Fruit fly (Drosophila melanogaster): ENCODE data around the gene ChAT.

Gene ChAT

DNA sequence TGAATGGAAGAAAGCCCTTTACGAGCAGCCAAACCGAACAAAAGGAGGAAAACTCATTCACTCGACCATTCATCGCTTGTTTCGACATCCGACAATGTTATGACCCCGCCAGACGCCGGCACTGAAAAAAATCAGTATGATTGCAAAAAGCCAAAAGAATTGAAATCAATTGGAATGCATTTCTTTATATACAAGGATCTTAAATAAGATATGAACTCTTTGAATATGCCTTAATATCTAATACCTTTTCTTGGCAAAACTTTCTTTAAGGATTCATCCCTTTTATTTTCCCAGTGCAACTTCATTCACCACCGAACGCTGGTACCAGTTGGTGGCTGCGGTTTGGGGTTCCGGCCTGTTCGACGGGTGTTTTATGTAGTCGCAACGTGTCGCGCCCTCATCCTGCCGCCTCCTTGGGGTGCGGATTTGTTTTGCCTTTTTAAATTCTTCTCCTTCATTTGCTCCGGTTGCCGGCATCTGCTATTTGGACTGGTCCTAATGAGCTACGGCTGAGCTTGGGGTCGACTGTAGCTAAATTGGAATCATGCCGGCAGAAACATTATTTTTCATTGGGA, 14.6 kb downstream of the ChAT start (continued):
- peak; percentile 74 for TF ChIP-seq CG11723 (GFP tag; optimal IDR thresholded peaks at IDR 0.05)
- 0 out of 2 replicates have a peak, but pooled peaks have one; percentile 50 for TF ChIP-seq gsb (GFP tag; IDR thresholded peaks at IDR 0.05)
- TF ChIP-seq HLHmδ (GFP tag; optimal IDR thresholded peaks at IDR 0.05): no peak
- TF ChIP-seq HmgZ (tag; optimal IDR thresholded peaks at IDR 0.05): peak; percentile 93
- no peak for TF ChIP-seq CG13287 (GFP tag; IDR thresholded peaks at IDR 0.05; ENCODE audit: partially characterized antibody)
- TF ChIP-seq gce (GFP tag; IDR thresholded peaks at IDR 0.05): peak; percentile 60; the same call in 1 of the 3 replicates
- TF ChIP-seq gro (GFP tag; optimal IDR thresholded peaks at IDR 0.05): peak; percentile 89
- TF ChIP-seq Doc3 (GFP tag; IDR thresholded peaks at IDR 0.05; ENCODE audit: partially characterized antibody): no peak
- no peak for TF ChIP-seq br (optimal IDR thresholded peaks at IDR 0.05)
- TF ChIP-seq Eip74EF (GFP tag; optimal IDR thresholded peaks at IDR 0.05): peak in 1 of 2 experiments; percentile 79
- peak; percentile 86 for TF ChIP-seq tap (tag; optimal IDR thresholded peaks at IDR 0.05)
- TF ChIP-seq Sox100B (GFP tag; optimal IDR thresholded peaks at IDR 0.05): peak; percentile 84
- peak; percentile 67 for TF ChIP-seq CG5245 (GFP tag; optimal IDR thresholded peaks at IDR 0.05)
- TF ChIP-seq CG13123 (GFP tag; optimal IDR thresholded peaks at IDR 0.05): peak; percentile 45
- TF ChIP-seq dysf (GFP tag; IDR thresholded peaks at IDR 0.05): peak; percentile 87
- TF ChIP-seq chinmo (GFP tag; IDR thresholded peaks at IDR 0.05; ENCODE audit: partially characterized antibody): no peak
- TF ChIP-seq stwl (tag; optimal IDR thresholded peaks at IDR 0.05): no peak
- TF ChIP-seq CG13296 (GFP tag; optimal IDR thresholded peaks at IDR 0.05): peak; percentile 90
- peak; percentile 97 for TF ChIP-seq CG18599 (GFP tag; optimal IDR thresholded peaks at IDR 0.05)
- peak; percentile 89 for TF ChIP-seq zfh1 (GFP tag; IDR thresholded peaks at IDR 0.05)
- peak; percentile 66 for TF ChIP-seq CG31224 (GFP tag; IDR thresholded peaks at IDR 0.05)
- TF ChIP-seq Atf-2 (GFP tag; optimal IDR thresholded peaks at IDR 0.05): peak; percentile 67
- TF ChIP-seq CG3995 (GFP tag; optimal IDR thresholded peaks at IDR 0.05): peak; percentile 9
- TF ChIP-seq en (GFP tag; optimal IDR thresholded peaks at IDR 0.05): peak; percentile 56
- peak; percentile 76 for TF ChIP-seq HLH54F (GFP tag; optimal IDR thresholded peaks at IDR 0.05)
- TF ChIP-seq Antp (GFP tag; optimal IDR thresholded peaks at IDR 0.05): peak; percentile 81
- TF ChIP-seq grn (GFP tag; optimal IDR thresholded peaks at IDR 0.05): peak; percentile 44
- TF ChIP-seq CG17328 (GFP tag; IDR thresholded peaks at IDR 0.05): peak; percentile 81
- TF ChIP-seq wor (GFP tag; IDR thresholded peaks at IDR 0.05): peak; percentile 74
- TF ChIP-seq Hmx (GFP tag; optimal IDR thresholded peaks at IDR 0.05): peak; percentile 46
- TF ChIP-seq z (GFP tag; IDR thresholded peaks at IDR 0.05): no peak
- peak; percentile 66; the same call in 2 of the 3 replicates for TF ChIP-seq so (GFP tag; IDR thresholded peaks at IDR 0.05)
- peak; percentile 72 for TF ChIP-seq E2f1 (GFP tag; IDR thresholded peaks at IDR 0.05)
- peak; percentile 18; the same call in 1 of the 2 replicates for TF ChIP-seq CG8765 (GFP tag; IDR thresholded peaks at IDR 0.05)
- no peak for TF ChIP-seq aop (GFP tag; IDR thresholded peaks at IDR 0.05)
- TF ChIP-seq exex (tag; optimal IDR thresholded peaks at IDR 0.05): peak; percentile 66
- no peak for TF ChIP-seq Dfd (GFP tag; optimal IDR thresholded peaks at IDR 0.05)
- peak; percentile 58 for TF ChIP-seq CG18011 (GFP tag; optimal IDR thresholded peaks at IDR 0.05)
- peak; percentile 59 for TF ChIP-seq CG15696 (tag; optimal IDR thresholded peaks at IDR 0.05)
- TF ChIP-seq CG4282 (GFP tag; optimal IDR thresholded peaks at IDR 0.05): peak; percentile 6
- TF ChIP-seq emc (GFP tag; optimal IDR thresholded peaks at IDR 0.05): no peak
- peak; percentile 82; the same call in 1 of the 2 replicates for TF ChIP-seq Ada2b (GFP tag; IDR thresholded peaks at IDR 0.05)
- no peak for TF ChIP-seq BEAF-32 (GFP tag; optimal IDR thresholded peaks at IDR 0.05)
- peak; percentile 70 for TF ChIP-seq CG12104 (GFP tag; optimal IDR thresholded peaks at IDR 0.05)
- TF ChIP-seq unc-4 (GFP tag; IDR thresholded peaks at IDR 0.05; ENCODE audit: partially characterized antibody): no peak
- TF ChIP-seq trem (tag; optimal IDR thresholded peaks at IDR 0.05): peak; percentile 63
- TF ChIP-seq CG18262 (tag; optimal IDR thresholded peaks at IDR 0.05): peak; percentile 90
- peak; percentile 83 for TF ChIP-seq CG12071 (GFP tag; optimal IDR thresholded peaks at IDR 0.05)
- TF ChIP-seq CrebB (tag; optimal IDR thresholded peaks at IDR 0.05): peak; percentile 85
- peak; percentile 62; the same call in 1 of the 2 replicates for TF ChIP-seq ap (GFP tag; IDR thresholded peaks at IDR 0.05)

All from whole organism, embryonic.